Worm (Caenorhabditis elegans): ENCODE measurements around the gene trxr-2.

The trxr-2 gene

ce11 chrIII:8913469-8913868 is at the start of gene trxr-2:
trxr-2 (plus strand) TSS chrIII:8913769.
- TF ChIP-seq nhr-11 (tag; optimal IDR thresholded peaks at IDR 0.05) (no peak), daf-12 (tag; optimal IDR thresholded peaks at IDR 0.05) (no peak), nhr-67 (tag; optimal IDR thresholded peaks at IDR 0.05) (no peak)

ce11 chrIII:8865294-8865766 is 48.2 kb upstream of the trxr-2 start:
- TF ChIP-seq nhr-23 (tag; optimal IDR thresholded peaks at IDR 0.05) (peak; percentile 57), ztf-4 (tag; optimal IDR thresholded peaks at IDR 0.05) (peak; percentile 8), nhr-25 (tag; optimal IDR thresholded peaks at IDR 0.05) (peak; percentile 75), ceh-9 (tag; optimal IDR thresholded peaks at IDR 0.05) (no peak), fkh-2 (tag; optimal IDR thresholded peaks at IDR 0.05) (no peak), lsy-12 (tag; optimal IDR thresholded peaks at IDR 0.05) (peak; percentile 72), R02D3.7 (tag; optimal IDR thresholded peaks at IDR 0.05) (peak; percentile 33), egl-5 (tag; optimal IDR thresholded peaks at IDR 0.05) (peak; percentile 16), jun-1 (tag; optimal IDR thresholded peaks at IDR 0.05) (peak; percentile 74), ama-1 (optimal IDR thresholded peaks at IDR 0.05) (peak; percentile 99), lin-15B (tag; optimal IDR thresholded peaks at IDR 0.05) (peak; percentile 56), egl-27 (tag; optimal IDR thresholded peaks at IDR 0.05) (no peak), tbx-2 (tag; optimal IDR thresholded peaks at IDR 0.05) (peak; percentile 25), ztf-11 (tag; optimal IDR thresholded peaks at IDR 0.05) (no peak), pqm-1 (tag; optimal IDR thresholded peaks at IDR 0.05) (peak; percentile 67), nfya-1 (tag; optimal IDR thresholded peaks at IDR 0.05; ENCODE audit: insufficient read depth) (peak; percentile 53), hmg-11 (tag; optimal IDR thresholded peaks at IDR 0.05) (peak; percentile 63), daf-12 (tag; optimal IDR thresholded peaks at IDR 0.05) (no peak), nhr-76 (tag; optimal IDR thresholded peaks at IDR 0.05) (no peak), ceh-28 (tag; optimal IDR thresholded peaks at IDR 0.05) (peak; percentile 34), fos-1 (tag; optimal IDR thresholded peaks at IDR 0.05) (peak; percentile 71), elt-2 (tag; optimal IDR thresholded peaks at IDR 0.05) (peak; percentile 84), snpc-4 (tag; optimal IDR thresholded peaks at IDR 0.05) (peak; percentile 46)

- TF ChIP-seq mml-1 (tag; optimal IDR thresholded peaks at IDR 0.05) = no peak
- no peak for TF ChIP-seq mdl-1 (tag; optimal IDR thresholded peaks at IDR 0.05)
- no peak for TF ChIP-seq aly-2 (tag; optimal IDR thresholded peaks at IDR 0.05)
- TF ChIP-seq ztf-4 (tag; optimal IDR thresholded peaks at IDR 0.05) = no peak
- TF ChIP-seq nhr-25 (tag; optimal IDR thresholded peaks at IDR 0.05) = no peak
- no peak for TF ChIP-seq egl-27 (tag; optimal IDR thresholded peaks at IDR 0.05)
- no peak for TF ChIP-seq unc-39 (tag; optimal IDR thresholded peaks at IDR 0.05)
- TF ChIP-seq ama-1 (optimal IDR thresholded peaks at IDR 0.05) = no peak
- TF ChIP-seq elt-1 (tag; optimal IDR thresholded peaks at IDR 0.05) = no peak
- no peak for TF ChIP-seq fkh-2 (tag; optimal IDR thresholded peaks at IDR 0.05)
Measured at ce11 chrIII:8866038-8866437, 47.5 kb upstream of the trxr-2 start.

ce11 chrIII:8866983-8867842 is 46.4 kb upstream of the trxr-2 start:
- TF ChIP-seq jun-1 (tag; optimal IDR thresholded peaks at IDR 0.05) (peak; percentile 49), sea-2 (GFP tag; optimal IDR thresholded peaks at IDR 0.05) (no peak), nhr-25 (tag; optimal IDR thresholded peaks at IDR 0.05) (peak; percentile 69), elt-2 (tag; optimal IDR thresholded peaks at IDR 0.05) (peak; percentile 50), lin-39 (tag; optimal IDR thresholded peaks at IDR 0.05) (peak; percentile 2), pqm-1 (tag; optimal IDR thresholded peaks at IDR 0.05) (peak; percentile 30), ceh-28 (tag; optimal IDR thresholded peaks at IDR 0.05) (peak; percentile 53), lsy-12 (tag; optimal IDR thresholded peaks at IDR 0.05) (peak; percentile 20), fkh-2 (tag; optimal IDR thresholded peaks at IDR 0.05) (no peak), nhr-43 (tag; optimal IDR thresholded peaks at IDR 0.05; ENCODE audit: poor library complexity, severe bottlenecking) (no peak), nhr-67 (tag; optimal IDR thresholded peaks at IDR 0.05) (no peak), nfya-1 (tag; optimal IDR thresholded peaks at IDR 0.05; ENCODE audit: insufficient read depth) (peak; percentile 40), ceh-16 (tag; optimal IDR thresholded peaks at IDR 0.05) (no peak), egl-27 (tag; optimal IDR thresholded peaks at IDR 0.05) (no peak), hmg-11 (tag; optimal IDR thresholded peaks at IDR 0.05) (no peak), nhr-23 (tag; optimal IDR thresholded peaks at IDR 0.05) (peak; percentile 20), nhr-76 (tag; optimal IDR thresholded peaks at IDR 0.05) (no peak), ama-1 (optimal IDR thresholded peaks at IDR 0.05) (peak; percentile 56), pha-4 (tag; optimal IDR thresholded peaks at IDR 0.05) (peak; percentile 42), zag-1 (tag; optimal IDR thresholded peaks at IDR 0.05) (no peak), egl-5 (tag; optimal IDR thresholded peaks at IDR 0.05) (peak; percentile 7), lin-15B (tag; optimal IDR thresholded peaks at IDR 0.05) (no peak), nhr-237 (tag; optimal IDR thresholded peaks at IDR 0.05) (no peak)
